Worm (Caenorhabditis elegans) whole organism, L1 larva: Measurements from ENCODE around the gene F09B9.5.

Experiments
- C16A3.4 ChIP-seq: fragments of 150-350 bp; optimal IDR thresholded peaks from 2 replicates; lab custom pipeline; 2014; ENCODE audit warnings: missing biosample characterization, missing genetic modification characterization
- C34B4.2 ChIP-seq: sonication (generic microtip); optimal IDR thresholded peaks from 2 replicates; lab custom pipeline; 2017; ENCODE audit warnings: mild to moderate bottlenecking, missing genetic modification characterization, missing compliant biosample characterization
- F16B12.6 ChIP-seq: fragments of 150-350 bp; optimal IDR thresholded peaks from 2 replicates; lab custom pipeline; 2014; ENCODE audit warnings: missing biosample characterization, missing genetic modification characterization
- Y116A8C.19 ChIP-seq: sonication (generic microtip); optimal IDR thresholded peaks from 2 replicates; lab custom pipeline; 2016; ENCODE audit warnings: missing compliant biosample characterization, missing genetic modification characterization, borderline replicate concordance
- aly-2 ChIP-seq: fragments of 150-350 bp; optimal IDR thresholded peaks from 2 replicates; lab custom pipeline; 2014; ENCODE audit warnings: missing biosample characterization, missing genetic modification characterization
- ama-1 ChIP-seq: fragments of 150-350 bp; optimal IDR thresholded peaks from 2 replicates; lab custom pipeline; 2014
- blmp-1 ChIP-seq: fragments of 150-350 bp; optimal IDR thresholded peaks from 2 replicates; lab custom pipeline; 2014; ENCODE audit warnings: missing biosample characterization, missing genetic modification characterization
- ceh-63 ChIP-seq: fragments of 200-800 bp; sonication (Bioruptor generic); optimal IDR thresholded peaks from 2 replicates; lab custom pipeline; 2018; ENCODE audit warnings: mild to moderate bottlenecking, missing genetic modification characterization, missing compliant biosample characterization
- ceh-8 ChIP-seq: fragments of 200-800 bp; sonication (Bioruptor generic); optimal IDR thresholded peaks from 2 replicates; lab custom pipeline; 2018; ENCODE audit warnings: mild to moderate bottlenecking, missing genetic modification characterization, moderate library complexity, missing compliant biosample characterization
- ceh-82 ChIP-seq, 3 experiments: fragments of 150-350 bp in 1 of 3; sonication (generic microtip) in 2 of 3; optimal IDR thresholded peaks; 2 replicates each; lab custom pipeline; 2014 to 2017; ENCODE audit warnings: missing biosample characterization in 3 of 3, missing genetic modification characterization in 3 of 3
- ceh-90 ChIP-seq: sonication (generic microtip); optimal IDR thresholded peaks from 2 replicates; lab custom pipeline; 2016; ENCODE audit warnings: missing genetic modification characterization, missing compliant biosample characterization
- dsc-1 ChIP-seq: sonication (generic microtip); optimal IDR thresholded peaks from 2 replicates; lab custom pipeline; 2016; ENCODE audit warnings: mild to moderate bottlenecking, missing genetic modification characterization, missing compliant biosample characterization
- efl-1 ChIP-seq, 4 experiments: fragments of 150-350 bp; optimal IDR thresholded peaks in 3 of 4; peaks in 1 of 4; 1 replicate in 1 of 4; 2 replicates in 3 of 4; lab custom pipeline; 2014; ENCODE audit warnings: missing biosample characterization in 2 of 4, missing genetic modification characterization in 2 of 4, missing genetic modification reagents in 2 of 4
- egl-27 ChIP-seq, 2 experiments: fragments of 150-350 bp in 1 of 2; sonication (generic microtip); optimal IDR thresholded peaks; 3 replicates each; lab custom pipeline; 2017 to 2018; ENCODE audit warnings: missing biosample characterization in 2 of 2, missing genetic modification characterization in 2 of 2, missing genetic modification reagents in 2 of 2
- elt-2 ChIP-seq: sonication (generic microtip); optimal IDR thresholded peaks from 2 replicates; lab custom pipeline; 2016; ENCODE audit warnings: missing genetic modification characterization, mild to moderate bottlenecking, inconsistent platforms, missing compliant biosample characterization, missing genetic modification reagents
- fkh-10 ChIP-seq: sonication (generic microtip); optimal IDR thresholded peaks from 2 replicates; lab custom pipeline; 2017; ENCODE audit warnings: missing biosample characterization, missing genetic modification reagents, missing genetic modification characterization
- fkh-4 ChIP-seq: sonication (generic microtip); optimal IDR thresholded peaks from 2 replicates; lab custom pipeline; 2016; ENCODE audit warnings: missing compliant biosample characterization, missing genetic modification characterization, borderline replicate concordance
- grh-1 ChIP-seq: fragments of 200-800 bp; sonication (Bioruptor generic); IDR thresholded peaks from 2 replicates; pipeline ENCODE4 v1.3.6; 2022; ENCODE audit warnings: missing genetic modification reagents, missing genetic modification characterization, missing compliant biosample characterization
- hpl-2 ChIP-seq: fragments of 150-350 bp; optimal IDR thresholded peaks from 2 replicates; lab custom pipeline; 2014; ENCODE audit warnings: missing biosample characterization, missing genetic modification reagents, missing genetic modification characterization
- jun-1 ChIP-seq: fragments of 150-350 bp; optimal IDR thresholded peaks from 2 replicates; lab custom pipeline; 2014; ENCODE audit warnings: missing biosample characterization, missing genetic modification reagents, missing genetic modification characterization
- lin-14 ChIP-seq: fragments of 200-800 bp; sonication (Bioruptor generic); optimal IDR thresholded peaks from 2 replicates; lab custom pipeline; 2018; ENCODE audit warnings: mild to moderate bottlenecking, missing genetic modification characterization, moderate library complexity, missing compliant biosample characterization
- lin-15B ChIP-seq: fragments of 150-350 bp; sonication (generic microtip); optimal IDR thresholded peaks from 3 replicates; lab custom pipeline; 2014; ENCODE audit warnings: missing biosample characterization, missing genetic modification characterization
- lin-35 ChIP-seq, 2 experiments: fragments of 150-350 bp; optimal IDR thresholded peaks; 2 replicates each; lab custom pipeline; 2014; ENCODE audit warnings: missing biosample characterization in 2 of 2, missing genetic modification characterization in 2 of 2, missing genetic modification reagents in 2 of 2
- lin-39 ChIP-seq: fragments of 150-350 bp; optimal IDR thresholded peaks from 2 replicates; lab custom pipeline; 2014; ENCODE audit warnings: missing biosample characterization, missing genetic modification reagents, missing genetic modification characterization
- lir-3 ChIP-seq: sonication (generic microtip); optimal IDR thresholded peaks from 2 replicates; lab custom pipeline; 2016; ENCODE audit warnings: mild to moderate bottlenecking, missing genetic modification characterization, moderate library complexity, missing compliant biosample characterization; ENCODE audit not compliant: poor library complexity
- mab-9 ChIP-seq: fragments of 200-800 bp; sonication (Bioruptor generic); IDR thresholded peaks from 2 replicates; pipeline ENCODE4 v1.3.6; 2022; ENCODE audit warnings: missing genetic modification reagents, missing genetic modification characterization, missing compliant biosample characterization
- mdl-1 ChIP-seq, 2 experiments: fragments of 150-350 bp; optimal IDR thresholded peaks; 2 replicates each; lab custom pipeline; 2014 to 2017; ENCODE audit warnings: missing biosample characterization in 2 of 2, missing genetic modification characterization in 2 of 2, inconsistent platforms in 1 of 2
- mep-1 ChIP-seq: fragments of 150-350 bp; optimal IDR thresholded peaks from 2 replicates; lab custom pipeline; 2014; ENCODE audit warnings: missing biosample characterization, missing genetic modification characterization
- nhr-11 ChIP-seq: fragments of 150-350 bp; optimal IDR thresholded peaks from 2 replicates; lab custom pipeline; 2014; ENCODE audit warnings: missing biosample characterization, missing genetic modification characterization
- nhr-12 ChIP-seq: sonication (generic microtip); optimal IDR thresholded peaks from 2 replicates; lab custom pipeline; 2017; ENCODE audit warnings: missing biosample characterization, missing genetic modification characterization
- nhr-20 ChIP-seq: sonication (generic microtip); optimal IDR thresholded peaks from 2 replicates; lab custom pipeline; 2016; ENCODE audit warnings: mild to moderate bottlenecking, missing genetic modification characterization, missing compliant biosample characterization
- nhr-237 ChIP-seq: fragments of 150-350 bp; optimal IDR thresholded peaks from 2 replicates; lab custom pipeline; 2014; ENCODE audit warnings: missing biosample characterization, missing genetic modification characterization
- nhr-71 ChIP-seq: sonication (generic microtip); optimal IDR thresholded peaks from 2 replicates; lab custom pipeline; 2016; ENCODE audit warnings: mild to moderate bottlenecking, missing genetic modification characterization, moderate library complexity, missing compliant biosample characterization
- nhr-77 ChIP-seq: fragments of 150-350 bp; optimal IDR thresholded peaks from 2 replicates; lab custom pipeline; 2014; ENCODE audit warnings: missing biosample characterization, missing genetic modification characterization
- nhr-84 ChIP-seq: sonication (generic microtip); optimal IDR thresholded peaks from 2 replicates; lab custom pipeline; 2017; ENCODE audit warnings: missing biosample characterization, missing genetic modification characterization
- nhr-85 ChIP-seq: sonication (generic microtip); peaks from one replicate; lab custom pipeline; 2016; ENCODE audit warnings: missing genetic modification characterization, inconsistent platforms, missing compliant biosample characterization
- nhr-90 ChIP-seq: sonication (generic microtip); optimal IDR thresholded peaks from 2 replicates; lab custom pipeline; 2016; ENCODE audit warnings: mild to moderate bottlenecking, missing genetic modification characterization, missing compliant biosample characterization; ENCODE audit not compliant: poor library complexity
- pag-3 ChIP-seq: sonication (generic microtip); optimal IDR thresholded peaks from 2 replicates; lab custom pipeline; 2017; ENCODE audit warnings: missing genetic modification characterization, mild to moderate bottlenecking, missing compliant biosample characterization, antibody characterized with exemption, borderline replicate concordance; ENCODE audit not compliant: insufficient read depth
- pqm-1 ChIP-seq: sonication (generic microtip); optimal IDR thresholded peaks from 3 replicates; lab custom pipeline; 2017; ENCODE audit warnings: missing biosample characterization, missing genetic modification characterization
- snu-23 ChIP-seq: sonication (generic microtip); optimal IDR thresholded peaks from 2 replicates; lab custom pipeline; 2016; ENCODE audit warnings: missing genetic modification characterization, missing compliant biosample characterization
- tbx-2 ChIP-seq: sonication (generic microtip); optimal IDR thresholded peaks from 2 replicates; lab custom pipeline; 2016; ENCODE audit warnings: missing genetic modification characterization, missing compliant biosample characterization
- tlp-1 ChIP-seq: fragments of 150-350 bp; optimal IDR thresholded peaks from 2 replicates; lab custom pipeline; 2014; ENCODE audit warnings: missing biosample characterization, missing genetic modification characterization
- unc-130 ChIP-seq: fragments of 150-350 bp; optimal IDR thresholded peaks from 2 replicates; lab custom pipeline; 2017; ENCODE audit warnings: missing biosample characterization, missing genetic modification characterization, inconsistent platforms
- unc-98 ChIP-seq: fragments of 200-800 bp; sonication (Bioruptor generic); IDR thresholded peaks from 2 replicates; pipeline ENCODE4 v1.3.6; 2022; ENCODE audit warnings: missing genetic modification characterization, missing compliant biosample characterization
- vab-15 ChIP-seq: sonication (generic microtip); optimal IDR thresholded peaks from 2 replicates; lab custom pipeline; 2017; ENCODE audit warnings: missing genotype, mild to moderate bottlenecking, missing genetic modification characterization, missing compliant biosample characterization
- zip-4 ChIP-seq: fragments of 200-800 bp; sonication (Bioruptor generic); optimal IDR thresholded peaks from 2 replicates; lab custom pipeline; 2018; ENCODE audit warnings: mild to moderate bottlenecking, missing genetic modification characterization, moderate library complexity, missing compliant biosample characterization
- ztf-11 ChIP-seq, 2 experiments: sonication (generic microtip); optimal IDR thresholded peaks; 2 replicates each; lab custom pipeline; 2016 to 2017; ENCODE audit warnings: missing genetic modification characterization in 2 of 2, missing biosample characterization in 1 of 2, missing compliant biosample characterization in 1 of 2

Gene F09B9.5

DNA sequence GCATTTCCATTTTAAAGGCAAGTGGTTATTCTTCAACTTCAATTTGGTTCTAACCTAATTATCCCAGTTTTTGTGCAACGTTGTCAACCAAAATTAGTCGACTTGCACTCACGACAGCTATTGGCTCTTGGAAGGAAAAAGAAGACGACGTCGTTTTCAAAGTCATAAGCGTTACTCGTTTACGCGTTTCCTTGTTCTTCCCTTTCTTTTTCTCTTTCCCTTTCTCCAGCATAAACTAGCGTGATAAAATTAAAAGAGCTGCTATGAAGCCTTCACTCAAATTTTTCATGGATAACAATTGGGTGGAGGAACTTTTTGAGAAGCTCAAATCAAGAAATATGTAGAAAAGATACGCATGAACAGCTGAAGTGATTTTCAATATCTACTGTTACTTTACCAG, 8.6 kb downstream of the F09B9.5 start:
- TF ChIP-seq lir-3 (tag; lab: Kevin White, UChicago) = no peak
- no peak for TF ChIP-seq pqm-1 (tag; lab: Kevin White, UChicago)
- no peak for TF ChIP-seq lin-15B (tag; lab: Kevin White, UChicago)
- TF ChIP-seq ceh-8 = peak; percentile 78
- peak; percentile 33 for TF ChIP-seq lin-14 (GFP tag; lab: Kevin White, UChicago)
- no peak for TF ChIP-seq pag-3 (tag; lab: Kevin White, UChicago)
- TF ChIP-seq fkh-4 (tag; lab: Kevin White, UChicago) = no peak
- TF ChIP-seq tlp-1 = no peak
- no peak for TF ChIP-seq dsc-1 (tag; lab: Kevin White, UChicago)
- TF ChIP-seq ceh-82 (tag; optimal IDR thresholded peaks at IDR 0.05; lab: Kevin White, UChicago) = no peak

- TF ChIP-seq dsc-1 (tag; lab: Kevin White, UChicago) (peak; percentile 35), lin-39 (tag; lab: Kevin White, UChicago) (no peak)
These were observed 12.4 kb downstream of the F09B9.5 start, which contains the start of gene rnp-9 for ce11 chrX:10167005-10167404. Gene rnp-9 (plus strand): TSS chrX:10167305.

DNA sequence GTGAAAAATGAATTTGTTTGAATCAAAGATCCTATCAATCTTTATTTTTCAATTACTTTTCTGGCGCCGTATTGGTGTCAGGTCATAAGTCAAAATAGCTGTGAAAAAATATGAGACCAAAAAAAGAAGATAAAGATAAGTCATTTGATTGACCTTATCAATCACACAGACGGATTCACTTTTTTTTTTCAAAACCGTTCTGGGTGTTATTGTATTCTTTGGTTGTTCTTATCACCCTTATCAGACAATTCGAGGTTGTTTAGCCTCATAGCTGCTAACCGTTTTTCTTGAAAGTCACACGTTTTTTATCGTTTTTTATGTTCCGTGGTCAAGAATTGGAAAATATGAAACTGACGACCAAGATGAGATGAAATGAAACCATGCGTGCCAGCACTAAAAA, 13.9 kb downstream of the F09B9.5 start:
- no peak for TF ChIP-seq nhr-90 (tag; lab: Kevin White, UChicago)
- TF ChIP-seq unc-130 (tag; lab: Kevin White, UChicago) = no peak
- no peak for TF ChIP-seq zip-4 (GFP tag; lab: Kevin White, UChicago)
- peak in 1 of 2 experiments; percentile 17 for TF ChIP-seq lin-35 (GFP tag; optimal IDR thresholded peaks at IDR 0.05; lab: Kevin White, UChicago)
- no peak for TF ChIP-seq elt-2 (tag; lab: Kevin White, UChicago)
- TF ChIP-seq ceh-82 (tag; optimal IDR thresholded peaks at IDR 0.05; lab: Kevin White, UChicago) = no peak
- TF ChIP-seq nhr-237 = no peak
- TF ChIP-seq ceh-63 (GFP tag; lab: Kevin White, UChicago) = no peak
- TF ChIP-seq unc-98 (GFP tag; lab: Robert Waterston, UW) = no peak
- no peak for TF ChIP-seq hpl-2
- no peak for TF ChIP-seq lir-3 (tag; lab: Kevin White, UChicago)
- peak; percentile 30 for TF ChIP-seq lin-14 (GFP tag; lab: Kevin White, UChicago)
- no peak for TF ChIP-seq C16A3.4 (tag; lab: Kevin White, UChicago)
- peak; percentile 72 for TF ChIP-seq blmp-1 (tag; lab: Kevin White, UChicago)
- TF ChIP-seq mdl-1 (tag; optimal IDR thresholded peaks at IDR 0.05; lab: Kevin White, UChicago) = no peak
- no peak for TF ChIP-seq tbx-2
- TF ChIP-seq mab-9 (GFP tag; lab: Robert Waterston, UW) = no peak
- no peak for TF ChIP-seq F16B12.6 (tag; lab: Kevin White, UChicago)
- no peak for TF ChIP-seq pag-3 (tag; lab: Kevin White, UChicago)
- TF ChIP-seq aly-2 = no peak
- TF ChIP-seq dsc-1 (tag; lab: Kevin White, UChicago) = no peak
- no peak for TF ChIP-seq C34B4.2 (tag; lab: Kevin White, UChicago)
- no peak for TF ChIP-seq ztf-11 (tag; optimal IDR thresholded peaks at IDR 0.05; lab: Kevin White, UChicago)
- no peak for TF ChIP-seq ama-1 (lab: Kevin White, UChicago)
- peak; percentile 53 for TF ChIP-seq nhr-20
- no peak for TF ChIP-seq Y116A8C.19 (tag; lab: Kevin White, UChicago)
- no peak for TF ChIP-seq vab-15 (tag; lab: Kevin White, UChicago)
- no peak for TF ChIP-seq ceh-90 (tag; lab: Kevin White, UChicago)
- TF ChIP-seq nhr-77 = no peak
- no peak for TF ChIP-seq egl-27 (tag; optimal IDR thresholded peaks at IDR 0.05; lab: Kevin White, UChicago)
- no peak for TF ChIP-seq nhr-84 (tag; lab: Kevin White, UChicago)
- no peak for TF ChIP-seq nhr-11 (tag; lab: Kevin White, UChicago)
- peak; percentile 30 for TF ChIP-seq nhr-71 (tag; lab: Kevin White, UChicago)
- no peak for TF ChIP-seq nhr-12 (tag; lab: Kevin White, UChicago)
- no peak for TF ChIP-seq grh-1 (GFP tag; lab: Robert Waterston, UW)
- TF ChIP-seq jun-1 (tag; lab: Kevin White, UChicago) = no peak
- TF ChIP-seq efl-1 (optimal IDR thresholded peaks at IDR 0.05; lab: Kevin White, UChicago) = no peak
- TF ChIP-seq efl-1 (GFP tag; optimal IDR thresholded peaks at IDR 0.05 in 1 of 2; lab: Kevin White, UChicago) = no peak
- TF ChIP-seq snu-23 (GFP tag; lab: Kevin White, UChicago) = peak; percentile 13
- no peak for TF ChIP-seq tlp-1
- TF ChIP-seq nhr-85 (tag; lab: Kevin White, UChicago) = peak; percentile 78
- no peak for TF ChIP-seq mep-1 (tag; lab: Kevin White, UChicago)
- TF ChIP-seq fkh-10 (GFP tag; lab: Kevin White, UChicago) = no peak
